Worm (Caenorhabditis elegans): ENCODE measurements around the gene F23F12.13.

The F23F12.13 gene

ce11 chrIII:6495191-6495723, at the start of gene F23F12.13:
Gene F23F12.13, plus strand, starts transcription at chrIII:6495673.
- TF ChIP-seq pqm-1 (tag; optimal IDR thresholded peaks at IDR 0.05) (peak; percentile 77), pha-4 (tag; optimal IDR thresholded peaks at IDR 0.05) (peak; percentile 23), elt-2 (tag; optimal IDR thresholded peaks at IDR 0.05) (peak; percentile 85), daf-12 (tag; optimal IDR thresholded peaks at IDR 0.05) (no peak), ztf-4 (tag; optimal IDR thresholded peaks at IDR 0.05) (no peak)

ce11 chrIII:6446807-6447206, 48.7 kb upstream of the F23F12.13 start, which contains the start of gene let-721:
Gene let-721, minus strand, starts transcription at chrIII:6446907.
- TF ChIP-seq egl-5 (tag; optimal IDR thresholded peaks at IDR 0.05), result no peak
- no peak for TF ChIP-seq ceh-82 (tag; optimal IDR thresholded peaks at IDR 0.05)
- TF ChIP-seq pqm-1 (tag; optimal IDR thresholded peaks at IDR 0.05), result no peak
- TF ChIP-seq ZK546.5 (tag; optimal IDR thresholded peaks at IDR 0.05), result no peak
- TF ChIP-seq eor-1 (tag; optimal IDR thresholded peaks at IDR 0.05), result no peak

ce11 chrIII:6447521-6447920, 48.0 kb upstream of the F23F12.13 start:
- peak; percentile 9 for TF ChIP-seq jun-1 (tag; optimal IDR thresholded peaks at IDR 0.05)
- peak; percentile 80 for TF ChIP-seq elt-2 (tag; optimal IDR thresholded peaks at IDR 0.05)
- TF ChIP-seq unc-62 (GFP tag; optimal IDR thresholded peaks at IDR 0.05), result no peak
- TF ChIP-seq tbx-2 (tag; optimal IDR thresholded peaks at IDR 0.05), result no peak
- no peak for TF ChIP-seq daf-12 (tag; optimal IDR thresholded peaks at IDR 0.05)
- no peak for TF ChIP-seq eor-1 (tag; optimal IDR thresholded peaks at IDR 0.05)
- no peak for TF ChIP-seq nhr-76 (tag; optimal IDR thresholded peaks at IDR 0.05)
- TF ChIP-seq ztf-4 (tag; optimal IDR thresholded peaks at IDR 0.05), result no peak
- no peak for TF ChIP-seq ama-1 (optimal IDR thresholded peaks at IDR 0.05)
- no peak for TF ChIP-seq nhr-28 (tag; optimal IDR thresholded peaks at IDR 0.05)
- no peak for TF ChIP-seq ceh-9 (tag; optimal IDR thresholded peaks at IDR 0.05)
- peak; percentile 58 for TF ChIP-seq nhr-25 (tag; optimal IDR thresholded peaks at IDR 0.05)
- TF ChIP-seq mdl-1 (tag; optimal IDR thresholded peaks at IDR 0.05), result peak; percentile 53
- TF ChIP-seq nhr-23 (tag; optimal IDR thresholded peaks at IDR 0.05), result peak; percentile 57
- no peak for TF ChIP-seq ceh-82 (tag; optimal IDR thresholded peaks at IDR 0.05)
- TF ChIP-seq unc-39 (tag; optimal IDR thresholded peaks at IDR 0.05), result no peak
- TF ChIP-seq fkh-10 (GFP tag; optimal IDR thresholded peaks at IDR 0.05), result no peak
- TF ChIP-seq nhr-43 (tag; optimal IDR thresholded peaks at IDR 0.05; ENCODE audit: poor library complexity, severe bottlenecking), result peak; percentile 81
- TF ChIP-seq ZK546.5 (tag; optimal IDR thresholded peaks at IDR 0.05), result no peak
- peak; percentile 58 for TF ChIP-seq nfya-1 (tag; optimal IDR thresholded peaks at IDR 0.05; ENCODE audit: insufficient read depth)
- TF ChIP-seq fkh-2 (tag; optimal IDR thresholded peaks at IDR 0.05), result no peak
- peak; percentile 62 for TF ChIP-seq lsy-12 (tag; optimal IDR thresholded peaks at IDR 0.05)
- no peak for TF ChIP-seq ceh-16 (tag; optimal IDR thresholded peaks at IDR 0.05)
- TF ChIP-seq aly-2 (tag; optimal IDR thresholded peaks at IDR 0.05), result no peak
- peak; percentile 40 for TF ChIP-seq nhr-11 (tag; optimal IDR thresholded peaks at IDR 0.05)
- no peak for TF ChIP-seq nhr-12 (tag; optimal IDR thresholded peaks at IDR 0.05)
- TF ChIP-seq sea-2 (GFP tag; optimal IDR thresholded peaks at IDR 0.05), result no peak
- TF ChIP-seq mml-1 (tag; optimal IDR thresholded peaks at IDR 0.05), result no peak
- peak; percentile 60 for TF ChIP-seq pqm-1 (tag; optimal IDR thresholded peaks at IDR 0.05)
- TF ChIP-seq nhr-67 (tag; optimal IDR thresholded peaks at IDR 0.05), result no peak
- TF ChIP-seq lin-39 (tag; optimal IDR thresholded peaks at IDR 0.05), result no peak
- TF ChIP-seq lin-15B (tag; optimal IDR thresholded peaks at IDR 0.05), result no peak
- TF ChIP-seq hmg-11 (tag; optimal IDR thresholded peaks at IDR 0.05), result peak; percentile 43
- TF ChIP-seq R02D3.7 (tag; optimal IDR thresholded peaks at IDR 0.05), result no peak
- TF ChIP-seq pha-4 (tag; optimal IDR thresholded peaks at IDR 0.05), result peak; percentile 56
- peak; percentile 8 for TF ChIP-seq ceh-28 (tag; optimal IDR thresholded peaks at IDR 0.05)
- TF ChIP-seq nhr-77 (tag; optimal IDR thresholded peaks at IDR 0.05), result no peak
- no peak for TF ChIP-seq skn-1 (tag; optimal IDR thresholded peaks at IDR 0.05)
- TF ChIP-seq egl-27 (tag; optimal IDR thresholded peaks at IDR 0.05), result no peak
- no peak for TF ChIP-seq fos-1 (tag; optimal IDR thresholded peaks at IDR 0.05)
- no peak for TF ChIP-seq zag-1 (tag; optimal IDR thresholded peaks at IDR 0.05)
- TF ChIP-seq snpc-4 (tag; optimal IDR thresholded peaks at IDR 0.05), result peak; percentile 32
- no peak for TF ChIP-seq elt-1 (tag; optimal IDR thresholded peaks at IDR 0.05)
- TF ChIP-seq egl-5 (tag; optimal IDR thresholded peaks at IDR 0.05), result no peak

All from whole organism, L3 larva.